Fruit fly (Drosophila melanogaster) whole organism, wandering third instar larva: ENCODE measurements around the gene CG43400.
A peak's percentile ranks its signal among the peaks of the same experiment; 100 is the strongest.

ENCODE experiments used
- Abd-B ChIP-seq: fragments of >200 bp; optimal IDR thresholded peaks from 2 replicates; lab custom pipeline; 2017; ENCODE audit warnings: missing biosample characterization, missing genetic modification characterization
- CG32264 ChIP-seq: fragments of 200-800 bp; sonication (Bioruptor generic); optimal IDR thresholded peaks from 2 replicates; lab custom pipeline; 2016; ENCODE audit warnings: missing biosample characterization, missing genetic modification characterization
- CG9705 ChIP-seq: fragments of 200-800 bp; sonication (Bioruptor generic); optimal IDR thresholded peaks from 2 replicates; lab custom pipeline; 2018; ENCODE audit warnings: missing biosample characterization, mild to moderate bottlenecking, missing genetic modification characterization
- CrebA ChIP-seq: fragments of 200-800 bp; sonication (Bioruptor generic); optimal IDR thresholded peaks from 2 replicates; lab custom pipeline; 2016; ENCODE audit warnings: missing biosample characterization, mild to moderate bottlenecking, missing genetic modification characterization, borderline replicate concordance
- Dfd ChIP-seq: fragments of >200 bp; optimal IDR thresholded peaks from 2 replicates; lab custom pipeline; 2017; ENCODE audit warnings: missing biosample characterization, missing genetic modification characterization
- Dif ChIP-seq: fragments of 200-275, 200-300 bp; sonication (Bioruptor generic); optimal IDR thresholded peaks from 2 replicates; lab custom pipeline; 2018; ENCODE audit warnings: missing biosample characterization, missing genetic modification characterization; ENCODE audit not compliant: partially characterized antibody
- GATAd ChIP-seq: sonication (Bioruptor generic); optimal IDR thresholded peaks from 2 replicates; lab custom pipeline; 2016; ENCODE audit warnings: missing biosample characterization, missing genetic modification characterization
- HLH106 ChIP-seq: fragments of 200-800 bp; optimal IDR thresholded peaks from 3 replicates; lab custom pipeline; 2019; ENCODE audit warnings: missing biosample characterization, mild to moderate bottlenecking, missing genetic modification characterization, moderate library complexity
- Hnf4 ChIP-seq: fragments of 200-800 bp; sonication (Bioruptor generic); optimal IDR thresholded peaks from 2 replicates; lab custom pipeline; 2016; ENCODE audit warnings: missing biosample characterization, mild to moderate bottlenecking, missing genetic modification characterization
- Hr78 ChIP-seq: fragments of >200 bp; optimal IDR thresholded peaks from 2 replicates; lab custom pipeline; 2017; ENCODE audit warnings: missing biosample characterization, missing genetic modification characterization
- Hr83 ChIP-seq: fragments of 200-300 bp; sonication (Bioruptor generic); optimal IDR thresholded peaks from 2 replicates; lab custom pipeline; 2016; ENCODE audit warnings: missing biosample characterization, mild to moderate bottlenecking, missing genetic modification characterization, moderate library complexity; ENCODE audit not compliant: poor library complexity, severe bottlenecking
- Jra ChIP-seq: sonication (Bioruptor generic); optimal IDR thresholded peaks from 2 replicates; lab custom pipeline; 2016; ENCODE audit warnings: missing biosample characterization, missing genetic modification characterization
- Mio ChIP-seq: sonication (Bioruptor generic); optimal IDR thresholded peaks from 2 replicates; lab custom pipeline; 2016; ENCODE audit warnings: missing biosample characterization, missing genetic modification characterization
- Myc ChIP-seq: fragments of >200 bp; optimal IDR thresholded peaks from 2 replicates; lab custom pipeline; 2017
- N ChIP-seq: fragments of >200 bp; optimal IDR thresholded peaks from 2 replicates; lab custom pipeline; 2018; ENCODE audit warnings: missing biosample characterization, missing external identifiers, missing genetic modification characterization
- OdsH ChIP-seq: fragments of 200-800 bp; sonication (Bioruptor generic); optimal IDR thresholded peaks from 2 replicates; lab custom pipeline; 2016; ENCODE audit warnings: missing biosample characterization, mild to moderate bottlenecking, missing genetic modification characterization
- Rel ChIP-seq, 2 experiments: fragments of 200-800 bp; sonication (Bioruptor generic) in 1 of 2; optimal IDR thresholded peaks; 2 replicates in 1 of 2; 3 replicates in 1 of 2; lab custom pipeline; 2016 to 2019; ENCODE audit warnings: mild to moderate bottlenecking in 2 of 2, missing biosample characterization in 2 of 2, missing genetic modification characterization in 2 of 2, moderate library complexity in 1 of 2
- Sp1 ChIP-seq: fragments of 200-800 bp; sonication (Bioruptor generic); optimal IDR thresholded peaks from 3 replicates; lab custom pipeline; 2019; ENCODE audit warnings: missing biosample characterization, mild to moderate bottlenecking, missing genetic modification characterization, moderate library complexity
- Vsx2 ChIP-seq: fragments of 200-300, 225-300 bp; sonication (Bioruptor generic); optimal IDR thresholded peaks from 2 replicates; lab custom pipeline; 2018; ENCODE audit warnings: missing biosample characterization, missing genetic modification characterization; ENCODE audit not compliant: partially characterized antibody
- br ChIP-seq: fragments of 200-800 bp; sonication (Bioruptor generic); optimal IDR thresholded peaks from 2 replicates; lab custom pipeline; 2016; ENCODE audit warnings: missing biosample characterization, missing genetic modification characterization
- brk ChIP-seq: fragments of 200-800 bp; sonication (Bioruptor generic); optimal IDR thresholded peaks from 2 replicates; lab custom pipeline; 2016; ENCODE audit warnings: missing biosample characterization, mild to moderate bottlenecking, missing genetic modification characterization
- dl ChIP-seq, 2 experiments: fragments of 175-275, 200-275 bp in 1 of 2; fragments of 200-275 bp in 1 of 2; sonication (Bioruptor generic); optimal IDR thresholded peaks; lab custom pipeline; 2018; ENCODE audit warnings: mild to moderate bottlenecking in 2 of 2, missing biosample characterization in 2 of 2, missing genetic modification characterization in 2 of 2, moderate library complexity in 2 of 2; ENCODE audit not compliant: partially characterized antibody in 2 of 2, insufficient read depth in 1 of 2
- dmrt93B ChIP-seq: fragments of 200-800 bp; sonication (Bioruptor generic); optimal IDR thresholded peaks from 2 replicates; lab custom pipeline; 2018; ENCODE audit warnings: missing biosample characterization, mild to moderate bottlenecking, missing genetic modification characterization
- dsf ChIP-seq: sonication (Bioruptor generic); optimal IDR thresholded peaks from 2 replicates; lab custom pipeline; 2016; ENCODE audit warnings: missing biosample characterization, missing genetic modification characterization, borderline replicate concordance
- ey ChIP-seq: fragments of 200-800 bp; sonication (Bioruptor generic); optimal IDR thresholded peaks from 2 replicates; lab custom pipeline; 2016; ENCODE audit warnings: missing biosample characterization, missing genetic modification characterization
- foxo ChIP-seq, 2 experiments: fragments of 200-800 bp; sonication (Bioruptor generic); optimal IDR thresholded peaks; 2 replicates in 1 of 2; 3 replicates in 1 of 2; lab custom pipeline; 2016 to 2017; ENCODE audit warnings: missing biosample characterization in 2 of 2, missing genetic modification characterization in 2 of 2
- fru ChIP-seq: fragments of 200-800 bp; sonication (Bioruptor generic); optimal IDR thresholded peaks from 3 replicates; lab custom pipeline; 2016; ENCODE audit warnings: missing biosample characterization, mild to moderate bottlenecking, missing genetic modification characterization
- h ChIP-seq: fragments of 200-800 bp; sonication (Bioruptor generic); optimal IDR thresholded peaks from 3 replicates; lab custom pipeline; 2016; ENCODE audit warnings: missing biosample characterization, mild to moderate bottlenecking, missing genetic modification characterization
- jim ChIP-seq: fragments of 175-275, 200-325 bp; sonication (Bioruptor generic); optimal IDR thresholded peaks from 2 replicates; lab custom pipeline; 2016; ENCODE audit warnings: missing biosample characterization, mild to moderate bottlenecking, missing genetic modification characterization
- lola ChIP-seq: fragments of >200 bp; optimal IDR thresholded peaks from 2 replicates; lab custom pipeline; 2017; ENCODE audit warnings: missing biosample characterization, missing genetic modification characterization
- pan ChIP-seq: fragments of >200 bp; optimal IDR thresholded peaks from 2 replicates; lab custom pipeline; 2017
- psq ChIP-seq: fragments of 200-800 bp; sonication (Bioruptor generic); optimal IDR thresholded peaks from 3 replicates; lab custom pipeline; 2017; ENCODE audit warnings: missing biosample characterization, mild to moderate bottlenecking, missing genetic modification characterization, moderate library complexity
- rgr ChIP-seq: fragments of 200-800 bp; sonication (Bioruptor generic); optimal IDR thresholded peaks from 3 replicates; lab custom pipeline; 2016; ENCODE audit warnings: missing biosample characterization, mild to moderate bottlenecking, missing genetic modification characterization
- sage ChIP-seq: fragments of 200-800 bp; sonication (Bioruptor generic); optimal IDR thresholded peaks from 2 replicates; lab custom pipeline; 2016; ENCODE audit warnings: missing biosample characterization, mild to moderate bottlenecking, missing genetic modification characterization
- sv ChIP-seq: fragments of 200-800 bp; sonication (Bioruptor generic); optimal IDR thresholded peaks from 3 replicates; lab custom pipeline; 2016; ENCODE audit warnings: missing biosample characterization, missing genetic modification characterization
- tai ChIP-seq: sonication (Bioruptor generic); optimal IDR thresholded peaks from 2 replicates; lab custom pipeline; 2016; ENCODE audit warnings: missing biosample characterization, missing genetic modification characterization
- usp ChIP-seq: fragments of >200 bp; optimal IDR thresholded peaks from 2 replicates; lab custom pipeline; 2017; ENCODE audit warnings: missing biosample characterization, missing genetic modification characterization
- woc ChIP-seq: sonication (Bioruptor generic); optimal IDR thresholded peaks from 2 replicates; lab custom pipeline; 2016; ENCODE audit warnings: missing biosample characterization, mild to moderate bottlenecking, missing genetic modification characterization

CG43400 gene

dm6 chr2L:8463144-8464106, 27.1 kb upstream of the CG43400 start, which contains the start of gene Agpat2:
Gene Agpat2 (minus strand): TSS chr2L:8463994.
- TF ChIP-seq sv (GFP tag; lab: Kevin White, UChicago) (peak; percentile 71), GATAd (GFP tag; lab: Kevin White, UChicago) (no peak), Jra (GFP tag; lab: Kevin White, UChicago) (no peak), fru (GFP tag; lab: Kevin White, UChicago) (peak; percentile 82), Sp1 (GFP tag; lab: Kevin White, UChicago) (peak; percentile 72), Dif (no peak), ey (GFP tag; lab: Kevin White, UChicago) (peak; percentile 80), Rel (GFP tag; optimal IDR thresholded peaks at IDR 0.05; lab: Kevin White, UChicago) (no peak), Rel (tag; optimal IDR thresholded peaks at IDR 0.05; lab: Kevin White, UChicago) (no peak), CrebA (GFP tag; lab: Kevin White, UChicago) (no peak), CG9705 (GFP tag; lab: Kevin White, UChicago) (peak; percentile 1), pan (lab: Kevin White, UChicago) (no peak), Hnf4 (GFP tag; lab: Kevin White, UChicago) (peak; percentile 56), Mio (GFP tag; lab: Kevin White, UChicago) (no peak), dl (GFP tag; optimal IDR thresholded peaks at IDR 0.05; lab: Kevin White, UChicago; ENCODE audit: insufficient read depth in 1 of 2, partially characterized antibody in 2 of 2) (no peak), Vsx2 (GFP tag; lab: Kevin White, UChicago) (no peak), foxo (GFP tag; optimal IDR thresholded peaks at IDR 0.05; lab: Kevin White, UChicago) (peak in 1 of 2 experiments; percentile 83), rgr (GFP tag; lab: Kevin White, UChicago) (peak; percentile 76), h (GFP tag; lab: Kevin White, UChicago) (peak; percentile 89), Abd-B (GFP tag; lab: Kevin White, UChicago) (no peak), brk (GFP tag; lab: Kevin White, UChicago) (peak; percentile 58), CG32264 (GFP tag; lab: Kevin White, UChicago) (peak; percentile 53), usp (GFP tag; lab: Kevin White, UChicago) (no peak), dsf (GFP tag; lab: Kevin White, UChicago) (no peak), sage (GFP tag; lab: Kevin White, UChicago) (peak; percentile 69), dmrt93B (GFP tag; lab: Kevin White, UChicago) (peak; percentile 52), OdsH (GFP tag; lab: Kevin White, UChicago) (peak; percentile 79), Myc (no peak), Hr78 (GFP tag; lab: Kevin White, UChicago) (no peak), Hr83 (GFP tag; lab: Kevin White, UChicago) (no peak), br (GFP tag; lab: Kevin White, UChicago) (peak; percentile 77), woc (GFP tag; lab: Kevin White, UChicago) (peak; percentile 70), lola (no peak), jim (GFP tag; lab: Kevin White, UChicago) (no peak), N (GFP tag; lab: Kevin White, UChicago) (no peak), tai (GFP tag; lab: Kevin White, UChicago) (peak; percentile 71), HLH106 (tag; lab: Kevin White, UChicago) (peak; percentile 69), Dfd (no peak), psq (GFP tag; lab: Kevin White, UChicago) (peak; percentile 72)
